Worm (Caenorhabditis elegans): ENCODE measurements around the gene ttr-41.

ce11 chrII:4726120-4726519, 1.5 kb downstream of the ttr-41 start, which contains the start of gene F10G7.10:
- TF ChIP-seq nhr-11 (tag; optimal IDR thresholded peaks at IDR 0.05): no peak
- TF ChIP-seq rnt-1 (tag; optimal IDR thresholded peaks at IDR 0.05): no peak
- TF ChIP-seq pha-4 (tag; optimal IDR thresholded peaks at IDR 0.05): no peak
- no peak for TF ChIP-seq unc-55 (GFP tag; optimal IDR thresholded peaks at IDR 0.05)
- no peak for TF ChIP-seq eyg-1 (tag; optimal IDR thresholded peaks at IDR 0.05)
- no peak for TF ChIP-seq mec-3 (tag; optimal IDR thresholded peaks at IDR 0.05; ENCODE audit: borderline replicate concordance)
- no peak for TF ChIP-seq ceh-2 (tag; optimal IDR thresholded peaks at IDR 0.05)
- no peak for TF ChIP-seq fkh-10 (GFP tag; optimal IDR thresholded peaks at IDR 0.05)
- TF ChIP-seq fkh-6 (tag; optimal IDR thresholded peaks at IDR 0.05): no peak
- TF ChIP-seq lim-6 (tag; optimal IDR thresholded peaks at IDR 0.05): no peak
- no peak for TF ChIP-seq hlh-30 (tag; optimal IDR thresholded peaks at IDR 0.05; ENCODE audit: insufficient read depth)
- no peak for TF ChIP-seq tbx-2 (tag; optimal IDR thresholded peaks at IDR 0.05)
- TF ChIP-seq C08G9.2 (tag; optimal IDR thresholded peaks at IDR 0.05): no peak
- TF ChIP-seq ceh-9 (tag; optimal IDR thresholded peaks at IDR 0.05): no peak
